Fruit fly (Drosophila melanogaster): ENCODE data around the gene Atx-1.
A peak's percentile ranks its signal among the peaks of the same experiment; 100 is the strongest.

Gene Atx-1

DNA sequence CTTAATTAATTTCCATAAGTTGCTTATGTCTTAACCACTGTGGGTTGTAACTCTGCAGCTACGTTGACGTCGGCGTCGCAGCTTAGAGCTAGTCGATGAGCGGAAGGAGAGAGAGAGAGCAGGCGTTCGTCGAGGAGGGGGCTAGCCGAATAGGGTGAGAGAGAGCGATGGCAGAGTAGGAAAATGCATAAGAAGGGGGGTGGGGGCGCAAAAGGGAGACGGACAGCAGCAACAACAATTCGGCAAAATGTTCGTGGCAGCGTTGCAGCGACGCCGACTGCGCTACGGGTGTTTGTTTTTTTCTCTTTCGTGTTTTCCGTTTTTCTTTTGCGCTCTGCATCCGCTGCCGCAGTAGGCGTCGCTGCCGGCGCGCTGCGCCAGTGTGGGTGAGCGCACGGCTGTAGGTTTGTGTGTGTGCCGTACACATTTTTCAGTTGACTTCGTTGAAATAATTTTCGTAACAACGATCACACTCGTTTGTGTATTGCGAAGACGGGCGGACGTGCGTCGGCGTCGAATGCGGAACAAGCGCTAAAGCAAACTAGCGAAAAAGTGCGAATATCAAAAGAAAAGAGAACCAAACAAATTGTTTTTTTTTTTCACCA is 45.1 kb downstream of the Atx-1 start (continued):
- TF ChIP-seq CG9139 (GFP tag; optimal IDR thresholded peaks at IDR 0.05) (no peak), salr (GFP tag; optimal IDR thresholded peaks at IDR 0.05) (peak in 1 of 2 experiments; percentile 6), OdsH (GFP tag; optimal IDR thresholded peaks at IDR 0.05) (peak; percentile 18), Hr38 (GFP tag; optimal IDR thresholded peaks at IDR 0.05) (no peak), dsx (GFP tag; optimal IDR thresholded peaks at IDR 0.05; ENCODE audit: poor library complexity, severe bottlenecking) (no peak), fd59A (GFP tag; optimal IDR thresholded peaks at IDR 0.05) (no peak), Hr39 (GFP tag; optimal IDR thresholded peaks at IDR 0.05) (no peak), svp (GFP tag) (peak; percentile 54), dac (GFP tag; optimal IDR thresholded peaks at IDR 0.05) (no peak), fd85E (GFP tag; optimal IDR thresholded peaks at IDR 0.05) (no peak), CG34406 (GFP tag; optimal IDR thresholded peaks at IDR 0.05) (no peak), CG8119 (GFP tag; IDR thresholded peaks at IDR 0.05) (peak; percentile 42; the same call in 2 of the 3 replicates), fkh (GFP tag; optimal IDR thresholded peaks at IDR 0.05) (no peak)

DNA sequence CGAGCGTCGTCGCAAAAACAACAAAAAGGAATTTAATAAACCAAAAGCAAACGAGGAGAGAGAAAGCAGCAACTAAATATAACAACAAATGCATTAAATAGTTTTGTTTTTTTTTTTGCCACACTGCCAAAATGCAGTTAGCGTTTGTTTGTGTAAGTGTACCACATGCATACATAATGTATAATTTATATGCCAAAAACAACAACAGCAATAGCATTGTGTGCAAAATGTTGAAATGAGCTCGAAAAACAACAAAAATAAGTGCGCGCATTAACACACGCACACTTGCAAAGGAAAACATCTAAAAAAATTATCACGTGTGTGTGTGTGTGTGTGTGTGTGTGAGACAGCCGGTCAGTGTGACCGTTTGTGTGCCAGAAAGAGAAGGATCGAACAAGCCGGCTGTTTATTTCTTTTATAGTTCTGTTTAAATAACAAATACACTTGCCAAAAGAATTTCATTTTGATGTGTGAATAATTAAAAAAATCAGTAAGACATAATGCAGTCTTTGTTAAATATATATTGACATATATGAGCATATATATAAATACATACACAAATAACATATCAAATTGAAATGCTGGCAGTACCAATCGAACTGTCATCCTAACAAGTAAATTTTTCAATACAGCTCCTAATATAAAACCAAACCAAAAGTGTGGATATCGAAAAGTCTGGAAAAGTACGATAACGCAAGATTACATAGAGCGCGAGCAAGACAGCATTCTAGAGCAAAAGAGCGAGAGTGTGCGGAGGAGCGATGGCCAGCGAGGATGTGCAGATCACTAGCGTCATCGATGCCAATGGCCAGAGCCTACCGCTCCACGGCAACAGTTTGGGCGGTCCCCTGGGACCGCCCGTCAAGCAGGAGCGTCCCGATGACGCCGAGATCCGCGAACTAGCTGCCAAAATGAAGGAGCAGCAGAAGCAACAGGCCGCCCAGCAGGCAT is 45.9 kb downstream of the Atx-1 start:
- TF ChIP-seq CG9139 (GFP tag; optimal IDR thresholded peaks at IDR 0.05) (no peak), Eip93F (GFP tag; optimal IDR thresholded peaks at IDR 0.05) (no peak), CG6808 (GFP tag; optimal IDR thresholded peaks at IDR 0.05) (no peak), CG11294 (GFP tag; IDR thresholded peaks at IDR 0.05) (no peak), Eip78C (GFP tag) (peak; percentile 67), Sox102F (GFP tag; optimal IDR thresholded peaks at IDR 0.05) (peak; percentile 6)

DNA sequence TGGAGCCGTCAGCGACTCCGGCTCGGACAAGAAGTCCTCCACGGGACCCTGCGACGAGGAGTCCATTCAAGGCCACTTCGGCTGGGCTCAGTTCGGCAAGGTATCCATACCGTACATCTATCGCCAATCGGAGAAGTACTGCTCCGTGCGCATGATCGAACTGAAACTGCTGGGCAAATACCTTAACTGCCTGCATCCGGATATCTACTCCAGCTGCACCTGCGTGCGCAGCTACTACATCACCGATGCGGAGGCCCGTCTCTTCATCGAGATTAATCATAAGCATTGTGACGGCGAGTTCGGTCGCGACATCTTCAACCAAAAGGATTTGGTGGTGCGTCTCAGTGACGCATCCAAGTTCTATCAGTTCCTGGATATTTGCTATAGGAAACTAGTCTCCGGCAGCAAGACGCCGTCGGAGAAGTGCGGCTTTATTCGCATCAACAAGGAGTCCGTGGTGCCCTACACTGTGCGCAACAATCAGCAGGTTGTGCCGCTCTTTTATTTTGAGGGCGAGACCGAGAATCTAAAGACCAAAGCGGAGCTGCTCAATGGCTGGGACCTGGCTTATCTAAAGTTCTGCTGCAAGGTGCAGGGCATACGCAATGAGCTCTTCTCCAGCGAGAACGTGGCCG is 46.9 kb downstream of the Atx-1 start:
- no peak for TF ChIP-seq Smox (GFP tag; optimal IDR thresholded peaks at IDR 0.05)
- no peak for TF ChIP-seq Eip93F (GFP tag; optimal IDR thresholded peaks at IDR 0.05)
- no peak for TF ChIP-seq topi (GFP tag; optimal IDR thresholded peaks at IDR 0.05)

DNA sequence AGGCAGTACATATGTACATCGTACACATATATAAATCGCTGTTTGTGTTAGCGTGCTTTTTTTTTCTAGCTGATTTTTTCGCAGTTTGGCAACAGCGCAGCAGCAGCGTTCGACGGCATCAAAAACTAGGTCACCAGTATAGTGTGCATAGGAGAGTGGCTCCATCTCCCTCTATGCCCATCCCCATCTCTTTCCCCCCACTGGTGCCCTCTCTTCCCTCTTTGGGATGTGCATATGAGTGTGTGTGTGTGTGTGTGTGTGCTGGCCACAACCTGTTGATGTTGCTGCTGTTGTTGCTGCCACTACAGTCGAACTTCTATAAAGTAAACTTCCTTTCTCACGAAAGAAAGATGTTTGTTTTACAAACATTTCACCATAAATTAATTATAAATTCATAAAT is 48.7 kb downstream of the Atx-1 start:
- no peak for TF ChIP-seq CG8119 (GFP tag; IDR thresholded peaks at IDR 0.05)
- TF ChIP-seq CG6276 (GFP tag; optimal IDR thresholded peaks at IDR 0.05), result no peak
- no peak for TF ChIP-seq fkh (GFP tag; optimal IDR thresholded peaks at IDR 0.05)
- TF ChIP-seq CG11294 (GFP tag; IDR thresholded peaks at IDR 0.05), result no peak
- TF ChIP-seq eg (GFP tag; IDR thresholded peaks at IDR 0.05), result 0 out of 3 replicates have a peak, but pooled peaks have one; percentile 37
- no peak for TF ChIP-seq pdm3 (GFP tag; optimal IDR thresholded peaks at IDR 0.05)
- 0 out of 3 replicates have a peak, but pooled peaks have one; percentile 33 for TF ChIP-seq CG6163 (GFP tag; IDR thresholded peaks at IDR 0.05)
- no peak for TF ChIP-seq CG34406 (GFP tag; optimal IDR thresholded peaks at IDR 0.05)
- TF ChIP-seq dsx (GFP tag; optimal IDR thresholded peaks at IDR 0.05; ENCODE audit: poor library complexity, severe bottlenecking), result no peak
- no peak for TF ChIP-seq CG10631 (GFP tag; optimal IDR thresholded peaks at IDR 0.05)
- TF ChIP-seq CG7368 (GFP tag; optimal IDR thresholded peaks at IDR 0.05), result no peak

Measured in whole organism, prepupa.